Fruit fly (Drosophila melanogaster) whole organism, adult: ENCODE data around the gene CG14618.

ENCODE experiments used
- CG1620 ChIP-seq: fragments of 200-800 bp; sonication (Bioruptor generic); optimal IDR thresholded peaks from 2 replicates; lab custom pipeline; 2016; ENCODE audit warnings: missing biosample characterization, missing genetic modification characterization
- CG7045 ChIP-seq: fragments of 200-800 bp; sonication (Bioruptor generic); optimal IDR thresholded peaks from 2 replicates; lab custom pipeline; 2017; ENCODE audit warnings: missing biosample characterization, mild to moderate bottlenecking, missing genetic modification characterization
- Clk ChIP-seq: fragments of 200-800 bp; sonication (Bioruptor generic); optimal IDR thresholded peaks from 2 replicates; lab custom pipeline; 2017; ENCODE audit warnings: missing biosample characterization, missing genetic modification characterization
- Crg-1 ChIP-seq: fragments of 200-800 bp; sonication (Bioruptor generic); optimal IDR thresholded peaks from 2 replicates; lab custom pipeline; 2016; ENCODE audit warnings: missing biosample characterization, missing genetic modification characterization
- Mnt ChIP-seq: fragments of 200-800 bp; sonication (Bioruptor generic); optimal IDR thresholded peaks from 2 replicates; lab custom pipeline; 2016; ENCODE audit warnings: missing biosample characterization, mild to moderate bottlenecking, missing genetic modification characterization
- bab1 ChIP-seq: fragments of 200-800 bp; sonication (Bioruptor generic); optimal IDR thresholded peaks from 3 replicates; lab custom pipeline; 2019; ENCODE audit warnings: missing biosample characterization, mild to moderate bottlenecking, missing genetic modification characterization, moderate library complexity
- cnc ChIP-seq, 2 experiments: fragments of >200 bp; optimal IDR thresholded peaks; 2 replicates each; lab custom pipeline; 2017
- kay ChIP-seq: fragments of 200-800 bp; sonication (Bioruptor generic); peaks from one replicate; lab custom pipeline; 2016; ENCODE audit warnings: missing biosample characterization, missing genetic modification characterization, borderline replicate concordance
- ovo ChIP-seq: fragments of 200-800 bp; sonication (Bioruptor generic); optimal IDR thresholded peaks from 2 replicates; lab custom pipeline; 2016; ENCODE audit warnings: missing biosample characterization, missing genetic modification characterization
- toe ChIP-seq: fragments of 200-800 bp; sonication (Bioruptor generic); optimal IDR thresholded peaks from 2 replicates; lab custom pipeline; 2016; ENCODE audit warnings: missing biosample characterization, missing genetic modification characterization

DNA sequence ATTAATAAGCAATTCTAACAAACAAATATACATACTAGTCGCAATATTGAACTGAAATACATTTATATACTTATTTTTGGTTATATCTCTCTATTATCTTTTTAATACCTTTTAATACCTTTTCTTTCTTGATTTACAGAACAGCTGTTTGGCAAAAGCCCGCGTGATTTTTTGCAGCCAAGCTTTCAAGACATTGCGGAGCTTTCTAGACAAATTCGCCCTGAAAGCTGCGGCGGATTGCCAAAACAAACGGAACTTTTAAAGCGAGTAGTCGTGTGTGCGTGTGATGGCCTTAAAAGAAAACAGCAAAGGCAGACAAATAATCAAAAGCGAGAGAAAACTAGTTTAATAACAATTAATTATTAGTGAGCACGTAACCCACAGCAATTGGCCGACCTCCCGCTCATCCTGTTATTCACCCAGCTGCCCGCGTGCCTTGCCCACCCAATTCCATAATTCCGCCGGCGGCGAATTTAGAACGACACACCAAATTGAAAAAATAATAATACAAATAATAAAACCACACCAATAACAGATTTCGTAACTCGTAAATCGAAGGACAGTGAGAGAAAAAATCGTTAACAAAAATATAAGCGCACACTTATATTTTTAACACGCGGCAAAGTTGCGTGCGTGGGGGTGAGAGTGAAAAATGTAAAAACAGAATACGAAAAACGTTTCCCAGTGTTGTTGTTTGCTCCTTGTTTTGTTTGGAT lies 13.6 kb downstream of the CG14618 start:
- TF ChIP-seq Crg-1 (GFP tag; lab: Kevin White, UChicago), result no peak
- peak; percentile 80 for TF ChIP-seq bab1 (GFP tag; lab: Kevin White, UChicago)
- TF ChIP-seq Mnt (GFP tag; lab: Kevin White, UChicago), result no peak
- no peak for TF ChIP-seq ovo (GFP tag; lab: Kevin White, UChicago)
- TF ChIP-seq kay (GFP tag; lab: Kevin White, UChicago), result peak; percentile 6
- no peak for TF ChIP-seq toe (GFP tag; lab: Kevin White, UChicago)
- TF ChIP-seq cnc (optimal IDR thresholded peaks at IDR 0.05; lab: Kevin White, UChicago), result no peak
- TF ChIP-seq CG1620 (GFP tag; lab: Kevin White, UChicago), result no peak
- TF ChIP-seq Clk (GFP tag; lab: Kevin White, UChicago), result no peak
- TF ChIP-seq CG7045 (GFP tag; lab: Kevin White, UChicago), result no peak
